Worm (Caenorhabditis elegans) whole organism, L2 larva: Measurements from ENCODE around the gene efhd-1.

Experiments used
- F13H6.1 ChIP-seq: sonication (generic microtip); optimal IDR thresholded peaks from 2 replicates; lab custom pipeline; 2016; ENCODE audit warnings: missing genetic modification characterization, missing compliant biosample characterization
- R02D3.7 ChIP-seq: fragments of 150-350 bp; optimal IDR thresholded peaks from 2 replicates; lab custom pipeline; 2014; ENCODE audit warnings: missing biosample characterization, missing genetic modification characterization
- ZK546.5 ChIP-seq: sonication (generic microtip); optimal IDR thresholded peaks from 2 replicates; lab custom pipeline; 2017; ENCODE audit warnings: missing biosample characterization, missing genetic modification characterization
- aly-2 ChIP-seq: fragments of 150-350 bp; optimal IDR thresholded peaks from 2 replicates; lab custom pipeline; 2014; ENCODE audit warnings: missing biosample characterization, missing genetic modification characterization
- ceh-16 ChIP-seq: fragments of 150-350 bp; optimal IDR thresholded peaks from 2 replicates; lab custom pipeline; 2014; ENCODE audit warnings: missing biosample characterization, missing genetic modification characterization
- ceh-82 ChIP-seq: fragments of 150-350 bp; optimal IDR thresholded peaks from 2 replicates; lab custom pipeline; 2014; ENCODE audit warnings: missing biosample characterization, missing genetic modification characterization
- dmd-4 ChIP-seq: sonication (generic microtip); optimal IDR thresholded peaks from 2 replicates; lab custom pipeline; 2017; ENCODE audit warnings: missing biosample characterization, missing genetic modification characterization
- egl-27 ChIP-seq: sonication (generic microtip); optimal IDR thresholded peaks from 3 replicates; lab custom pipeline; 2017; ENCODE audit warnings: missing biosample characterization, missing genetic modification reagents, missing genetic modification characterization
- elt-3 ChIP-seq: sonication (generic microtip); optimal IDR thresholded peaks from 2 replicates; lab custom pipeline; 2017; ENCODE audit warnings: missing biosample characterization, missing genetic modification characterization
- gmeb-1 ChIP-seq: fragments of 150-350 bp; optimal IDR thresholded peaks from 2 replicates; lab custom pipeline; 2014; ENCODE audit warnings: missing biosample characterization, missing genetic modification characterization
- lin-13 ChIP-seq: fragments of 150-350 bp; optimal IDR thresholded peaks from 2 replicates; lab custom pipeline; 2014; ENCODE audit warnings: missing biosample characterization, missing genetic modification reagents, missing genetic modification characterization
- lin-39 ChIP-seq: fragments of 150-350 bp; optimal IDR thresholded peaks from 2 replicates; lab custom pipeline; 2014; ENCODE audit warnings: missing biosample characterization, missing genetic modification reagents, missing genetic modification characterization
- lsy-2 ChIP-seq, 2 experiments: fragments of 150-350 bp in 1 of 2; sonication (generic microtip) in 1 of 2; optimal IDR thresholded peaks; 2 replicates each; lab custom pipeline; 2014 to 2017; ENCODE audit warnings: missing biosample characterization in 2 of 2, missing genetic modification characterization in 2 of 2
- mab-5 ChIP-seq: fragments of 150-350 bp; optimal IDR thresholded peaks from 2 replicates; lab custom pipeline; 2014; ENCODE audit warnings: missing biosample characterization, missing genetic modification characterization
- mbf-1 ChIP-seq: sonication (generic microtip); optimal IDR thresholded peaks from 2 replicates; lab custom pipeline; 2017; ENCODE audit warnings: missing biosample characterization, missing genetic modification characterization
- nhr-11 ChIP-seq: fragments of 150-350 bp; optimal IDR thresholded peaks from 2 replicates; lab custom pipeline; 2014; ENCODE audit warnings: missing biosample characterization, missing genetic modification characterization
- nhr-21 ChIP-seq: fragments of 150-350 bp; optimal IDR thresholded peaks from 2 replicates; lab custom pipeline; 2014; ENCODE audit warnings: missing biosample characterization, missing genetic modification characterization
- nhr-23 ChIP-seq: fragments of 150-350 bp; optimal IDR thresholded peaks from 2 replicates; lab custom pipeline; 2014; ENCODE audit warnings: missing biosample characterization, missing genetic modification reagents, missing genetic modification characterization
- nhr-237 ChIP-seq: fragments of 150-350 bp; optimal IDR thresholded peaks from 2 replicates; lab custom pipeline; 2014; ENCODE audit warnings: missing biosample characterization, missing genetic modification characterization
- nhr-25 ChIP-seq: fragments of 150-350 bp; sonication (generic microtip); optimal IDR thresholded peaks from 3 replicates; lab custom pipeline; 2014; ENCODE audit warnings: missing biosample characterization, missing genetic modification characterization
- nhr-6 ChIP-seq: fragments of 150-350 bp; optimal IDR thresholded peaks from 2 replicates; lab custom pipeline; 2014; ENCODE audit warnings: missing biosample characterization, missing genetic modification characterization
- nhr-77 ChIP-seq: fragments of 150-350 bp; optimal IDR thresholded peaks from 2 replicates; lab custom pipeline; 2014; ENCODE audit warnings: missing biosample characterization, missing genetic modification characterization
- sem-4 ChIP-seq: fragments of 150-350 bp; optimal IDR thresholded peaks from 2 replicates; lab custom pipeline; 2014; ENCODE audit warnings: missing biosample characterization, missing genetic modification reagents, missing genetic modification characterization
- sma-3 ChIP-seq: sonication (generic microtip); optimal IDR thresholded peaks from 2 replicates; lab custom pipeline; 2016; ENCODE audit warnings: missing genetic modification reagents, missing genetic modification characterization, missing compliant biosample characterization
- sma-9 ChIP-seq, 2 experiments: fragments of 150-350 bp in 1 of 2; sonication (generic microtip) in 1 of 2; optimal IDR thresholded peaks; 2 replicates each; lab custom pipeline; 2014 to 2016; ENCODE audit warnings: missing genetic modification characterization in 2 of 2, mild to moderate bottlenecking in 1 of 2, missing biosample characterization in 1 of 2, missing compliant biosample characterization in 1 of 2, missing genetic modification reagents in 1 of 2, moderate library complexity in 1 of 2
- unc-39 ChIP-seq: fragments of 150-350 bp; optimal IDR thresholded peaks from 2 replicates; lab custom pipeline; 2014; ENCODE audit warnings: missing biosample characterization, missing genetic modification characterization
- unc-55 ChIP-seq: fragments of 150-350 bp; sonication (generic microtip); optimal IDR thresholded peaks from 3 replicates; lab custom pipeline; 2014; ENCODE audit warnings: missing biosample characterization, missing genetic modification reagents, missing genetic modification characterization
- unc-62 ChIP-seq: fragments of 150-350 bp; optimal IDR thresholded peaks from 2 replicates; lab custom pipeline; 2014; ENCODE audit warnings: missing biosample characterization, missing genetic modification reagents, missing genetic modification characterization
- zag-1 ChIP-seq: fragments of 150-350 bp; optimal IDR thresholded peaks from 2 replicates; lab custom pipeline; 2014; ENCODE audit warnings: missing biosample characterization, missing genetic modification characterization
- ztf-1 ChIP-seq: fragments of 200-800 bp; sonication (Bioruptor generic); conservative IDR thresholded peaks from 2 replicates; pipeline ENCODE4 v1.3.6; 2022; ENCODE audit warnings: missing genetic modification characterization, missing compliant biosample characterization
- ztf-11 ChIP-seq: sonication (generic microtip); optimal IDR thresholded peaks from 2 replicates; lab custom pipeline; 2017; ENCODE audit warnings: missing biosample characterization, missing genetic modification characterization
- ztf-4 ChIP-seq: fragments of 150-350 bp; optimal IDR thresholded peaks from 2 replicates; lab custom pipeline; 2014; ENCODE audit warnings: missing biosample characterization, missing genetic modification characterization

The efhd-1 gene

DNA sequence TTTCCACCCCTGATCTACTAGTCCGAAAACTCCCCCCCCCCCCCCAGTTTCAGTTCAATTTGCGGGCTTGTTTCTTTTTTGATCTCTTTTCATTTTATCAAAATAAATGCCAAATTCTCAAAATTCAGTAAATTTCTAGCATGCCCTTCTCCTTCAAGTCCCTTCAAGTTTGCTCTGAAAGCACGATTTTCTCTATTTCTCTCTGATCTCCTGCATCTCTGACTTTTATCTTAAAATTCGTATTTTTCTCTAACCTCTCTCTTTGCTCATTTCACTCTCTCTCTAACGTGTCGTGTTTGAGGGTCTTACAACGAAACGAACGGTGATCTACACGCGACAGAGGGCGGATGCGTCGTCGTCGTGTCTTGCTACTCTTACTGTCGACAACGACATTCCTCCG is 26.7 kb downstream of the efhd-1 start, which contains the start of gene ace-3:
TSS of gene ace-3 (plus strand) at position 301 of the 400 bp plus-strand sequence.
- TF ChIP-seq ceh-82 (tag; lab: Kevin White, UChicago) (no peak), sma-3 (GFP tag; lab: Kevin White, UChicago) (no peak)

DNA sequence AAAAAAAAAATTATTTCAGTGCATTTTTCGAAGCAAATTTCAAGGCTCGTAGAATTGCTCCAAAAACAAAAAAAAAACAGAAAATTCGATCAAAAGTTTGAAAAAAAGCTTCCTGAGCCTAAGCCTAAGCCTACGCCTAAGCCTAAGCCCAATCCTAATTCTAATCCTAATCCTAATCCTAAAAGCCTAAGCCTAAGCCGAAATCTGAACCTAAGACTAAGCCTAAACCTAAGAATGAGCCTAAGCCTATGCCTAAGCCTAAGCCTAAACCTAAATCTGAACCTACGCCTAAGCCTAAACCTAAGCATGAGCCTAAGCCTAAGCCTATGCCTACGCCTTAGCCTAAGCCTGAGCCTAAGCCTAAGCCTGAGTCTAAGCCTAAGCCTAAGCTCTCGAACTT is 27.6 kb downstream of the efhd-1 start:
- TF ChIP-seq lin-39 (tag; lab: Kevin White, UChicago) (no peak), unc-62 (no peak)

ce11 chrII:14211118-14211517 is 32.5 kb downstream of the efhd-1 start, which contains the start of gene hot-7:
Gene hot-7 (plus strand): TSS chrII:14211418.
- TF ChIP-seq sma-3 (GFP tag; lab: Kevin White, UChicago), result no peak
- no peak for TF ChIP-seq zag-1 (tag; lab: Kevin White, UChicago)
- no peak for TF ChIP-seq sem-4 (tag; lab: Kevin White, UChicago)
- no peak for TF ChIP-seq ztf-11
- TF ChIP-seq mbf-1 (tag; lab: Kevin White, UChicago), result no peak
- no peak for TF ChIP-seq F13H6.1 (tag; lab: Kevin White, UChicago)
- TF ChIP-seq nhr-25 (tag; lab: Kevin White, UChicago), result no peak
- no peak for TF ChIP-seq lin-39 (tag; lab: Kevin White, UChicago)

DNA sequence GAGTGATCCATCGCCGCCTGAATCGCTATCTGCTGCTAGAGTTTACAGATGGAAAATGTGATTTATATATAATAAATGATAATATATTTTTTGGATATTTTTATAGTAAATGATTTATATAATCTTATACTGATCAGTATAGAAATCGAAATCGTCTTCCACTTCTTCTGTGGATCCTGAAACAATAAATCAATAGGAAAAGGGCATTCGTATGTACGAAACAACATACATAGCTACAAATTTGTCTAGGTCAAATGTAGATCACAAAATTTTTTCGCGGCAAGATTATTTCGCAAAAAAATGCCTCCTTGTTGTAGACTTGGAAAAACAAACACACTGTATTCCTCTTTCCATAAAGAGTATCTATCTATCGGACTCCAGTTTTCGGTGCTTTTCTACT is 35.5 kb downstream of the efhd-1 start, which contains the start of gene Y48B6A.10:
TSS of gene Y48B6A.10 (plus strand) at position 301 of the 400 bp plus-strand sequence.
- no peak for TF ChIP-seq R02D3.7
- TF ChIP-seq, all 48 proteins: peak for 0

ce11 chrII:14218142-14218541 is 39.5 kb downstream of the efhd-1 start:
- TF ChIP-seq nhr-23 (tag; lab: Kevin White, UChicago) (no peak), egl-27 (tag; lab: Kevin White, UChicago) (no peak), lsy-2 (tag; optimal IDR thresholded peaks at IDR 0.05; lab: Kevin White, UChicago) (no peak), nhr-77 (tag; lab: Kevin White, UChicago) (no peak), aly-2 (no peak), ZK546.5 (tag; lab: Kevin White, UChicago) (no peak), nhr-6 (tag; lab: Kevin White, UChicago) (no peak), ztf-11 (no peak), zag-1 (tag; lab: Kevin White, UChicago) (no peak), dmd-4 (no peak), ztf-4 (tag; lab: Kevin White, UChicago) (no peak), nhr-237 (tag; lab: Kevin White, UChicago) (no peak), nhr-21 (tag; lab: Kevin White, UChicago) (no peak), sma-9 (GFP tag; optimal IDR thresholded peaks at IDR 0.05; lab: Kevin White, UChicago) (no peak), sma-9 (tag; optimal IDR thresholded peaks at IDR 0.05; lab: Kevin White, UChicago) (no peak), nhr-25 (tag; lab: Kevin White, UChicago) (no peak), ztf-1 (GFP tag; lab: Robert Waterston, UW) (no peak), unc-39 (no peak), F13H6.1 (tag; lab: Kevin White, UChicago) (no peak)

ce11 chrII:14226175-14226574 is 47.6 kb downstream of the efhd-1 start, which contains the start of gene Y48B6A.13:
Gene Y48B6A.13 (minus strand): TSS chrII:14226275.
- no peak for TF ChIP-seq mab-5 (tag; lab: Kevin White, UChicago)
- TF ChIP-seq elt-3 (tag; lab: Kevin White, UChicago), result no peak
- TF ChIP-seq nhr-6 (tag; lab: Kevin White, UChicago), result no peak
- no peak for TF ChIP-seq ZK546.5 (tag; lab: Kevin White, UChicago)
- no peak for TF ChIP-seq gmeb-1
- no peak for TF ChIP-seq ceh-16 (tag; lab: Kevin White, UChicago)
- no peak for TF ChIP-seq nhr-11 (tag; lab: Kevin White, UChicago)
- TF ChIP-seq lin-13 (GFP tag; lab: Kevin White, UChicago), result no peak
- TF ChIP-seq unc-55 (GFP tag; lab: Kevin White, UChicago), result no peak
- TF ChIP-seq nhr-25 (tag; lab: Kevin White, UChicago), result no peak
